Worm (Caenorhabditis elegans): ENCODE results near the gene toc-1.

DNA sequence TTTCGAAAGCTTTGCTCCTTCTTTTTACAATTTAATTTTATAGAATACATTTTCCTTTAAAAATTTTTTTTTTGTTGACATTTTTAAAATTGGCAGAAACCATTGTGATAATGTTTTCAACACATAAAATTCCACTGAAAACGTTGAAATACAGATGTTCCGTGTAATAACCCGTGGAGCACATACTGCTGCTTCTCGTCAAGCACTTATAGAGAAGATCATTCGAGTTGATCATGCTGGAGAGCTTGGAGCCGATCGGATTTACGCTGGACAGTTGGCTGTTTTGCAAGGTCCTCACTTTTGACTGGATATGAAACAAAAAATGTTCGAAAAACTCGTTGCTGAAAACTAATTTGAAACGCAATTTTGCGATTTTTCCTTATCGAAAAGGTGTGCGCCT lies 2.7 kb downstream of the toc-1 start, which contains the start of gene clk-1:
- TF ChIP-seq tab-1 (GFP tag; IDR thresholded peaks at IDR 0.05) = no peak
- TF ChIP-seq cog-1 (tag; optimal IDR thresholded peaks at IDR 0.05) = no peak
- TF ChIP-seq T22C8.4 (GFP tag; IDR thresholded peaks at IDR 0.05) = no peak
- TF ChIP-seq med-1 (GFP tag; optimal IDR thresholded peaks at IDR 0.05; ENCODE audit: insufficient read depth) = no peak
- TF ChIP-seq flt-1 (GFP tag; IDR thresholded peaks at IDR 0.05) = no peak
- no peak for TF ChIP-seq ztf-29 (GFP tag; IDR thresholded peaks at IDR 0.05)
- no peak for TF ChIP-seq klf-2 (GFP tag; conservative IDR thresholded peaks at IDR 0.05)
- no peak for TF ChIP-seq ztf-23 (GFP tag; IDR thresholded peaks at IDR 0.05)
